Fruit fly (Drosophila melanogaster): ENCODE measurements around the gene CG2150.

CG2150 gene

DNA sequence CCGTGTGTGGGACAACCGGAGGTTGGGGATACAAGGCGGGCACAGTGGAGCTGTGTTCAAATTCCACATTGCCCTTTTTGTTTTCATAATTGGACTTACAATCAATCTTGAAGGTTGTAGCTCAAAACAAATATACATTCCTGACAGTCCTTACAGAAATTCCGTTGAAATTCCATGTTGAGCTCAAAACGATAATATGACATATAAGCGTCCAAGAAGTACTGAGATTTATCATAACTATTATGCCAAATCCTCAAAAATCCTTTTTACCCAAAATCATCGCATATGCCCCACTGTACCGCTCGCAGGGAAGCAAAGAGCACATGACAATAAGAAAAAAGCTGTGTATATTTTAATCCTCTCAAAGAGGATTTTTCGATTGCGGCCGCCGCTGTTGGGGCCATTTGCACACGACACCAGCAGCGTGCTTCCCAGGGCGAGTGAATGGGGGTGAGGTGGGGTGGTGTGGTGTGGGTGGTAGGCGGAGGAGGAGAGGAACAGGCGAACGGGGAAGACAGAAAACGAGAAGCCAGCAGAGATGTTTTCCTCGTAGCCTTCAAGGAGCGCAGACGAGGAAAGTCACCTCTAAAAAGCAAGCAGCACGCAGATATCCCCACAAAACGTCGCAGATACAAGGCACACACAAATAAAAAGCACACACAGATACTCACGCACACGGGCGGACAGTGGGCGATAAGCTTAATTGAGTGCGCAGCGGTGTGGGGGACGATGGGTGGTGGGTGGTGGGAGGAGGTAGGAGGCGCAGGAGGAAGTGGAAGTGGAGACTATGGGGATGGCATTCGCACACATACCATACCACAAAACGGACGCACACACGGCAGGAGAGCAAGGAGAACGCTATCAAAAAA, 47.0 kb downstream of the CG2150 start (continued):
- TF ChIP-seq ro (GFP tag; IDR thresholded peaks at IDR 0.05) (no peak), bsh (GFP tag; optimal IDR thresholded peaks at IDR 0.05) (peak; percentile 51 to 64), lbe (GFP tag; optimal IDR thresholded peaks at IDR 0.05) (peak; percentile 25), gsb-n (tag; optimal IDR thresholded peaks at IDR 0.05) (peak; percentile 17), B-H2 (GFP tag; optimal IDR thresholded peaks at IDR 0.05) (peak; percentile 22), Aef1 (GFP tag; IDR thresholded peaks at IDR 0.05) (peak; percentile 61), ase (GFP tag; IDR thresholded peaks at IDR 0.05) (0 out of 3 replicates have a peak, but pooled peaks have one; percentile 55), kah (GFP tag; optimal IDR thresholded peaks at IDR 0.05) (no peak), CG5180 (GFP tag; optimal IDR thresholded peaks at IDR 0.05) (peak; percentile 23), CG4328 (GFP tag; optimal IDR thresholded peaks at IDR 0.05) (no peak), sqz (GFP tag; optimal IDR thresholded peaks at IDR 0.05) (no peak), CG17568 (GFP tag; optimal IDR thresholded peaks at IDR 0.05) (no peak), CG6813 (GFP tag; optimal IDR thresholded peaks at IDR 0.05) (peak; percentile 34), wdn (GFP tag; IDR thresholded peaks at IDR 0.05) (0 out of 2 replicates have a peak, but pooled peaks have one; percentile 58), h (optimal IDR thresholded peaks at IDR 0.05) (no peak), CG17385 (GFP tag; optimal IDR thresholded peaks at IDR 0.05) (peak; percentile 41), Vsx1 (GFP tag; optimal IDR thresholded peaks at IDR 0.05) (no peak), Gsc (GFP tag; IDR thresholded peaks at IDR 0.05) (no peak), jigr1 (GFP tag; IDR thresholded peaks at IDR 0.05) (peak; percentile 43; the same call in 2 of the 3 replicates), CG17829 (tag; optimal IDR thresholded peaks at IDR 0.05) (peak; percentile 40), CG12104 (GFP tag; optimal IDR thresholded peaks at IDR 0.05) (no peak), CG8478 (optimal IDR thresholded peaks at IDR 0.05) (no peak), hbn (GFP tag; IDR thresholded peaks at IDR 0.05; ENCODE audit: partially characterized antibody) (no peak), Sin3A (optimal IDR thresholded peaks at IDR 0.05) (no peak), Hmx (GFP tag; optimal IDR thresholded peaks at IDR 0.05) (no peak), mam (GFP tag; optimal IDR thresholded peaks at IDR 0.05) (peak; percentile 66), dmrt99B (tag; optimal IDR thresholded peaks at IDR 0.05) (peak; percentile 77), zen (tag; optimal IDR thresholded peaks at IDR 0.05) (no peak), D19A (tag; optimal IDR thresholded peaks at IDR 0.05) (peak; percentile 40), CG9876 (GFP tag; optimal IDR thresholded peaks at IDR 0.05) (no peak), Gug (GFP tag; IDR thresholded peaks at IDR 0.05) (peak; percentile 52; the same call in 2 of the 4 replicates), CG10959 (GFP tag; IDR thresholded peaks at IDR 0.05) (no peak), ci (GFP tag; IDR thresholded peaks at IDR 0.05) (peak; percentile 50; the same call in 2 of the 3 replicates), CG18764 (GFP tag; optimal IDR thresholded peaks at IDR 0.05) (peak; percentile 43), crol (GFP tag; IDR thresholded peaks at IDR 0.05) (peak; percentile 82), CG15073 (GFP tag; optimal IDR thresholded peaks at IDR 0.05) (no peak), CG2678 (tag; optimal IDR thresholded peaks at IDR 0.05) (peak; percentile 78), Atf-2 (GFP tag; optimal IDR thresholded peaks at IDR 0.05) (peak; percentile 67), HHEX (GFP tag; optimal IDR thresholded peaks at IDR 0.05) (peak; percentile 63), ATbp (GFP tag; optimal IDR thresholded peaks at IDR 0.05) (peak; percentile 62), dpn (GFP tag; optimal IDR thresholded peaks at IDR 0.05) (peak; percentile 55 to 61), CG15011 (GFP tag; optimal IDR thresholded peaks at IDR 0.05) (no peak), CG8765 (GFP tag; IDR thresholded peaks at IDR 0.05) (no peak), Kr (GFP tag; optimal IDR thresholded peaks at IDR 0.05) (no peak), row (GFP tag; IDR thresholded peaks at IDR 0.05) (peak; percentile 72), Hand (GFP tag; optimal IDR thresholded peaks at IDR 0.05) (peak; percentile 37), CG3847 (GFP tag; IDR thresholded peaks at IDR 0.05) (peak; percentile 43; the same call in 1 of the 2 replicates), grn (GFP tag; optimal IDR thresholded peaks at IDR 0.05) (no peak), CG2712 (tag; optimal IDR thresholded peaks at IDR 0.05) (peak; percentile 39), HLH4C (GFP tag; IDR thresholded peaks at IDR 0.05; ENCODE audit: partially characterized antibody) (no peak)

Measured in whole organism, embryonic.